Worm (Caenorhabditis elegans): ENCODE results near the gene F47B7.5.

F47B7.5 gene

ce11 chrX:3728970-3729369 is 39.6 kb downstream of the F47B7.5 start, which contains the start of gene aex-4:
Gene aex-4, plus strand, starts transcription at chrX:3729281.
- TF ChIP-seq hlh-30 (tag; optimal IDR thresholded peaks at IDR 0.05; ENCODE audit: insufficient read depth) (peak; percentile 35), lin-15B (tag; optimal IDR thresholded peaks at IDR 0.05) (no peak), aha-1 (tag) (peak; percentile 97), lim-7 (GFP tag; IDR thresholded peaks at IDR 0.05) (no peak), mep-1 (tag; optimal IDR thresholded peaks at IDR 0.05) (peak; percentile 21), mxl-3 (GFP tag; optimal IDR thresholded peaks at IDR 0.05) (no peak), Y75B8A.6 (GFP tag; IDR thresholded peaks at IDR 0.05) (no peak), unc-62 (GFP tag; optimal IDR thresholded peaks at IDR 0.05 in 1 of 2) (no peak), unc-62 (tag; optimal IDR thresholded peaks at IDR 0.05) (no peak), hif-1 (tag; optimal IDR thresholded peaks at IDR 0.05) (peak in 1 of 2 experiments; percentile 93), daf-12 (tag; optimal IDR thresholded peaks at IDR 0.05) (no peak), pqm-1 (tag; optimal IDR thresholded peaks at IDR 0.05) (peak; percentile 98), ZK546.5 (tag; optimal IDR thresholded peaks at IDR 0.05) (no peak), skn-1 (tag; optimal IDR thresholded peaks at IDR 0.05) (no peak), php-3 (GFP tag; IDR thresholded peaks at IDR 0.05) (peak; percentile 75), saeg-2 (GFP tag; IDR thresholded peaks at IDR 0.05) (no peak), lin-39 (tag; optimal IDR thresholded peaks at IDR 0.05) (no peak), lin-29 (GFP tag; IDR thresholded peaks at IDR 0.05) (no peak), T20F7.1 (GFP tag; optimal IDR thresholded peaks at IDR 0.05) (peak; percentile 6), T26A8.4 (GFP tag; IDR thresholded peaks at IDR 0.05) (0 out of 2 replicates have a peak, but pooled peaks have one; percentile 24), dpl-1 (GFP tag; optimal IDR thresholded peaks at IDR 0.05) (no peak), lir-3 (tag; optimal IDR thresholded peaks at IDR 0.05) (no peak), nhr-237 (tag; optimal IDR thresholded peaks at IDR 0.05) (no peak), nhr-10 (tag; optimal IDR thresholded peaks at IDR 0.05) (no peak), madf-9 (GFP tag; conservative IDR thresholded peaks at IDR 0.05) (no peak), mdl-1 (tag; optimal IDR thresholded peaks at IDR 0.05) (peak in 1 of 2 experiments; percentile 54), ceh-62 (tag; optimal IDR thresholded peaks at IDR 0.05) (no peak), madf-5 (GFP tag; IDR thresholded peaks at IDR 0.05) (no peak), snpc-4 (tag; optimal IDR thresholded peaks at IDR 0.05) (no peak), daf-16 (GFP tag; optimal IDR thresholded peaks at IDR 0.05) (no peak), daf-16 (tag; optimal IDR thresholded peaks at IDR 0.05) (peak; percentile 89), lin-1 (GFP tag; IDR thresholded peaks at IDR 0.05) (peak; percentile 79), nhr-76 (tag; optimal IDR thresholded peaks at IDR 0.05) (no peak), ama-1 (optimal IDR thresholded peaks at IDR 0.05) (no peak), aly-2 (tag; optimal IDR thresholded peaks at IDR 0.05) (no peak), lin-13 (GFP tag; optimal IDR thresholded peaks at IDR 0.05) (peak; percentile 6), ces-1 (GFP tag; optimal IDR thresholded peaks at IDR 0.05) (no peak), spr-1 (tag; optimal IDR thresholded peaks at IDR 0.05) (no peak), F10B5.3 (tag; optimal IDR thresholded peaks at IDR 0.05) (no peak), nhr-28 (tag; optimal IDR thresholded peaks at IDR 0.05) (peak; percentile 93), dmd-6 (GFP tag; IDR thresholded peaks at IDR 0.05) (peak; percentile 94), tra-1 (GFP tag; IDR thresholded peaks at IDR 0.05) (peak; percentile 58), nhr-77 (tag; optimal IDR thresholded peaks at IDR 0.05) (peak; percentile 50), nhr-6 (tag; optimal IDR thresholded peaks at IDR 0.05) (no peak), Y105C5A.15 (GFP tag; IDR thresholded peaks at IDR 0.05) (no peak), arid-1 (GFP tag; conservative IDR thresholded peaks at IDR 0.05) (no peak), dmd-8 (GFP tag; IDR thresholded peaks at IDR 0.05) (no peak), zfp-2 (tag; optimal IDR thresholded peaks at IDR 0.05) (no peak), hlh-11 (tag; optimal IDR thresholded peaks at IDR 0.05) (peak; percentile 83), ztf-7 (tag; optimal IDR thresholded peaks at IDR 0.05) (no peak), nhr-48 (tag; optimal IDR thresholded peaks at IDR 0.05) (peak; percentile 54), F37D6.2 (tag; optimal IDR thresholded peaks at IDR 0.05) (no peak)
